Worm (Caenorhabditis elegans): ENCODE data around the gene C08E8.10.
"Not testable (repeated sequence)": the region's sequence is repeated elsewhere in the genome, so short reads cannot be mapped to it uniquely, and the experiment has no call there.

DNA sequence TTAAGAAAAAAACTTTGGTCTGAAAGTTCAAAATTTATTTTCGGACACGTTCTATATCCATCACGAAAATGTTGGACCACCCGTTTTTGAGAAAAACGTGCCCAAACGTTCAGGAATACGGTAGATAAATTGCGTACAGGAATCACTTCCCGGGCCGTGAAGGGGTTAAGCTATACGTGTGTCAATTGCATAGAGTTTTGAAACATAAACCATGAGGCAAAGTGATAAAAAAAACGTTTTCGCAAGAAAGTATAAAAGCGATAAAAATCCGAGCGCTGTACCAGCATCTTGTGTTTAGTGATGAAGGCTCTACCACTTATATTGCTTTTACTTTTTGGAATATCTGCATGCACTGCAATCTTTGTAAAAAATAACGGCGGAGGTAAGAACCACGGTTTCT, 37.3 kb downstream of the C08E8.10 start, which contains the start of gene Y51A2A.6:
- not testable (repeated sequence) for TF ChIP-seq Y5F2A.4 (GFP tag; optimal IDR thresholded peaks at IDR 0.05); ceh-82 (tag; optimal IDR thresholded peaks at IDR 0.05); lin-29 (GFP tag; IDR thresholded peaks at IDR 0.05); lin-39 (tag; optimal IDR thresholded peaks at IDR 0.05); ZK337.2 (GFP tag; IDR thresholded peaks at IDR 0.05); lim-7 (GFP tag; IDR thresholded peaks at IDR 0.05); dve-1 (tag; optimal IDR thresholded peaks at IDR 0.05; ENCODE audit: insufficient read depth); mxl-3 (GFP tag; optimal IDR thresholded peaks at IDR 0.05); mep-1 (tag; optimal IDR thresholded peaks at IDR 0.05)
